Fruit fly (Drosophila melanogaster) whole organism, embryonic: ENCODE data around the gene GAPcenA.
A peak's percentile ranks its signal among the peaks of the same experiment; 100 is the strongest.

Source experiments
- Aef1 ChIP-seq: fragments of 200-800 bp; sonication (Bioruptor generic); IDR thresholded peaks from 3 replicates; pipeline ENCODE4 v1.3.6; 2022; ENCODE audit warnings: missing biosample characterization, missing genetic modification characterization
- Blimp-1 ChIP-seq: fragments of 200-800 bp; sonication (Bioruptor generic); optimal IDR thresholded peaks from 3 replicates; lab custom pipeline; 2018; ENCODE audit warnings: missing biosample characterization, missing genetic modification characterization, mild to moderate bottlenecking, moderate library complexity, missing genetic modification reagents
- CG11456 ChIP-seq: fragments of 200-800 bp; sonication (Bioruptor generic); IDR thresholded peaks from 3 replicates; pipeline ENCODE4 v1.3.6; 2022; ENCODE audit warnings: missing biosample characterization, missing genetic modification characterization
- CG12942 ChIP-seq: fragments of 200-800 bp; sonication (Bioruptor generic); optimal IDR thresholded peaks from 3 replicates; lab custom pipeline; 2016; ENCODE audit warnings: missing biosample characterization, missing genetic modification characterization
- CG1832 ChIP-seq: fragments of 200-800 bp; sonication (Bioruptor generic); optimal IDR thresholded peaks from 2 replicates; lab custom pipeline; 2017; ENCODE audit warnings: missing biosample characterization, mild to moderate bottlenecking, missing genetic modification characterization, inconsistent platforms
- CG18476 ChIP-seq: fragments of 200-800 bp; sonication (Bioruptor generic); optimal IDR thresholded peaks from 2 replicates; lab custom pipeline; 2016; ENCODE audit warnings: missing biosample characterization, mild to moderate bottlenecking, missing genetic modification characterization
- CG31441 ChIP-seq: fragments of 200-800 bp; sonication (Bioruptor generic); IDR thresholded peaks from 2 replicates; pipeline ENCODE4 v1.3.6; 2022; ENCODE audit warnings: missing biosample characterization, missing genetic modification characterization
- CG4424 ChIP-seq: fragments of 200-800 bp; sonication (Bioruptor generic); optimal IDR thresholded peaks from 3 replicates; lab custom pipeline; 2016; ENCODE audit warnings: missing biosample characterization, missing genetic modification characterization
- CG7372 ChIP-seq: fragments of 200-800 bp; sonication (Bioruptor generic); IDR thresholded peaks from 2 replicates; pipeline ENCODE4 v1.3.6; 2022; ENCODE audit warnings: missing biosample characterization, missing genetic modification characterization
- CG7745 ChIP-seq: fragments of 200-800 bp; sonication (Bioruptor generic); optimal IDR thresholded peaks from 2 replicates; lab custom pipeline; 2018; ENCODE audit warnings: missing biosample characterization, mild to moderate bottlenecking, missing genetic modification characterization, moderate library complexity
- CG7928 ChIP-seq: fragments of 200-800 bp; sonication (Bioruptor generic); optimal IDR thresholded peaks from 2 replicates; lab custom pipeline; 2017; ENCODE audit warnings: missing biosample characterization, mild to moderate bottlenecking, missing genetic modification characterization
- CG9215 ChIP-seq: fragments of 200-800 bp; sonication (Bioruptor generic); IDR thresholded peaks from 2 replicates; pipeline ENCODE4 v1.3.6; 2022; ENCODE audit warnings: missing biosample characterization, missing genetic modification characterization
- CG9437 ChIP-seq: fragments of 200-800 bp; sonication (Bioruptor generic); optimal IDR thresholded peaks from 2 replicates; lab custom pipeline; 2018; ENCODE audit warnings: missing biosample characterization, mild to moderate bottlenecking, missing genetic modification characterization
- CG9797 ChIP-seq: fragments of 200-800 bp; sonication (Bioruptor generic); optimal IDR thresholded peaks from 3 replicates; lab custom pipeline; 2018; ENCODE audit warnings: missing biosample characterization, mild to moderate bottlenecking, missing genetic modification characterization
- CG9817 ChIP-seq: fragments of 200-800 bp; sonication (Bioruptor generic); optimal IDR thresholded peaks from 2 replicates; lab custom pipeline; 2018; ENCODE audit warnings: missing biosample characterization, mild to moderate bottlenecking, missing genetic modification characterization, moderate library complexity
- CkIIα-i1 ChIP-seq: fragments of 200-800 bp; sonication (Bioruptor generic); IDR thresholded peaks from 2 replicates; pipeline ENCODE4 v1.3.6; 2022; ENCODE audit warnings: missing biosample characterization, missing genetic modification characterization
- Dbx ChIP-seq: fragments of 200-800 bp; sonication (Bioruptor generic); IDR thresholded peaks from 3 replicates; pipeline ENCODE4 v1.3.6; 2022; ENCODE audit warnings: missing biosample characterization, missing genetic modification characterization
- Deaf1 ChIP-seq: fragments of 200-800 bp; optimal IDR thresholded peaks from 3 replicates; lab custom pipeline; 2019; ENCODE audit warnings: missing biosample characterization, mild to moderate bottlenecking, missing genetic modification characterization, moderate library complexity
- Dll ChIP-seq: fragments of 200-800 bp; sonication (Bioruptor generic); IDR thresholded peaks from 4 replicates; pipeline ENCODE4 v1.3.6; 2022; ENCODE audit warnings: missing biosample characterization, missing genetic modification characterization; ENCODE audit not compliant: partially characterized antibody
- Doc2 ChIP-seq: fragments of 200-800 bp; sonication (Bioruptor generic); IDR thresholded peaks from 2 replicates; pipeline ENCODE4 v1.3.6; 2022; ENCODE audit warnings: missing biosample characterization, missing genetic modification characterization
- Doc3 ChIP-seq: fragments of 200-800 bp; sonication (Bioruptor generic); IDR thresholded peaks from 3 replicates; pipeline ENCODE4 v1.3.6; 2022; ENCODE audit warnings: missing biosample characterization, missing genetic modification characterization; ENCODE audit not compliant: partially characterized antibody
- Dp ChIP-seq: fragments of 200-800 bp; sonication (Bioruptor generic); optimal IDR thresholded peaks from 2 replicates; lab custom pipeline; 2018; ENCODE audit warnings: missing biosample characterization, mild to moderate bottlenecking, missing genetic modification characterization, moderate library complexity
- Eip74EF ChIP-seq, 2 experiments: fragments of 200-800 bp in 1 of 2; fragments of >200 bp in 1 of 2; sonication (Bioruptor generic) in 1 of 2; optimal IDR thresholded peaks; 2 replicates each; lab custom pipeline; 2017 to 2019; ENCODE audit warnings: missing biosample characterization in 2 of 2, missing genetic modification characterization in 2 of 2, mild to moderate bottlenecking in 1 of 2, moderate library complexity in 1 of 2
- Gsc ChIP-seq: fragments of 200-800 bp; sonication (Bioruptor generic); IDR thresholded peaks from 2 replicates; pipeline ENCODE4 v1.3.6; 2022; ENCODE audit warnings: missing biosample characterization, missing genetic modification characterization
- Hr39 ChIP-seq: fragments of >200 bp; optimal IDR thresholded peaks from 2 replicates; lab custom pipeline; 2017
- Hr51 ChIP-seq, 2 experiments: fragments of 200-800 bp; sonication (Bioruptor generic); optimal IDR thresholded peaks; 2 replicates in 1 of 2; 3 replicates in 1 of 2; lab custom pipeline; 2016 to 2018; ENCODE audit warnings: missing biosample characterization in 2 of 2, missing genetic modification characterization in 2 of 2, mild to moderate bottlenecking in 1 of 2, moderate library complexity in 1 of 2
- NfI ChIP-seq: fragments of 200-800 bp; sonication (Bioruptor generic); optimal IDR thresholded peaks from 3 replicates; lab custom pipeline; 2018; ENCODE audit warnings: missing biosample characterization, mild to moderate bottlenecking, missing genetic modification characterization, moderate library complexity
- Poxn ChIP-seq: fragments of 200-800 bp; sonication (Bioruptor generic); IDR thresholded peaks from 2 replicates; pipeline ENCODE4 v1.3.6; 2022; ENCODE audit warnings: missing biosample characterization, missing genetic modification characterization
- Ravus ChIP-seq: fragments of 200-800 bp; sonication (Bioruptor generic); IDR thresholded peaks from 2 replicates; pipeline ENCODE4 v1.3.6; 2022; ENCODE audit warnings: missing biosample characterization, missing genetic modification characterization
- Sox102F ChIP-seq: fragments of 200-800 bp; sonication (Bioruptor generic); optimal IDR thresholded peaks from 2 replicates; lab custom pipeline; 2018; ENCODE audit warnings: missing biosample characterization, mild to moderate bottlenecking, missing genetic modification characterization, moderate library complexity
- YL-1 ChIP-seq: fragments of 200-800 bp; sonication (Bioruptor generic); optimal IDR thresholded peaks from 3 replicates; lab custom pipeline; 2017; ENCODE audit warnings: missing biosample characterization, mild to moderate bottlenecking, missing genetic modification characterization
- cg ChIP-seq: fragments of 200-800 bp; sonication (Bioruptor generic); optimal IDR thresholded peaks from 3 replicates; lab custom pipeline; 2019; ENCODE audit warnings: missing biosample characterization, mild to moderate bottlenecking, missing genetic modification characterization, moderate library complexity
- dati ChIP-seq: fragments of 200-800 bp; sonication (Bioruptor generic); IDR thresholded peaks from 2 replicates; pipeline ENCODE4 v1.3.6; 2022; ENCODE audit warnings: missing biosample characterization, missing genetic modification characterization
- dm ChIP-seq: fragments of 200-800 bp; sonication (Bioruptor generic); optimal IDR thresholded peaks from 3 replicates; lab custom pipeline; 2016; ENCODE audit warnings: missing biosample characterization, missing genetic modification characterization
- dpn ChIP-seq, 2 experiments: fragments of 200-800 bp; sonication (Bioruptor generic); optimal IDR thresholded peaks; 3 replicates each; lab custom pipeline; 2016; ENCODE audit warnings: missing biosample characterization in 2 of 2, missing genetic modification characterization in 2 of 2
- fd3F ChIP-seq: fragments of 200-800 bp; sonication (Bioruptor generic); optimal IDR thresholded peaks from 2 replicates; lab custom pipeline; 2018; ENCODE audit warnings: missing biosample characterization, mild to moderate bottlenecking, missing genetic modification characterization, moderate library complexity
- gem ChIP-seq: fragments of 200-800 bp; sonication (Bioruptor generic); optimal IDR thresholded peaks from 2 replicates; lab custom pipeline; 2019; ENCODE audit warnings: missing biosample characterization, mild to moderate bottlenecking, missing genetic modification characterization, moderate library complexity
- gsb ChIP-seq: fragments of 200-800 bp; sonication (Bioruptor generic); IDR thresholded peaks from 2 replicates; pipeline ENCODE4 v1.3.6; 2022; ENCODE audit warnings: missing biosample characterization, missing genetic modification characterization
- lilli ChIP-seq: fragments of 200-800 bp; sonication (Bioruptor generic); optimal IDR thresholded peaks from 3 replicates; lab custom pipeline; 2016; ENCODE audit warnings: missing biosample characterization, missing genetic modification characterization
- mam ChIP-seq: fragments of 200-800 bp; sonication (Bioruptor generic); optimal IDR thresholded peaks from 3 replicates; lab custom pipeline; 2016; ENCODE audit warnings: missing biosample characterization, missing genetic modification characterization
- pfk ChIP-seq: fragments of 200-800 bp; sonication (Bioruptor generic); optimal IDR thresholded peaks from 2 replicates; lab custom pipeline; 2018; ENCODE audit warnings: missing biosample characterization, mild to moderate bottlenecking, missing genetic modification characterization, moderate library complexity
- pho ChIP-seq: fragments of 200-800 bp; sonication (Bioruptor generic); optimal IDR thresholded peaks from 2 replicates; lab custom pipeline; 2016; ENCODE audit warnings: missing biosample characterization, missing genetic modification characterization
- repo ChIP-seq: fragments of 200-800 bp; sonication (Bioruptor generic); optimal IDR thresholded peaks from 2 replicates; lab custom pipeline; 2016; ENCODE audit warnings: missing biosample characterization, missing genetic modification characterization
- sens-2 ChIP-seq: fragments of 200-800 bp; sonication (Bioruptor generic); IDR thresholded peaks from 2 replicates; pipeline ENCODE4 v1.3.6; 2022; ENCODE audit warnings: missing biosample characterization, missing genetic modification characterization
- sna ChIP-seq: fragments of 200-800 bp; sonication (Bioruptor generic); IDR thresholded peaks from 2 replicates; pipeline ENCODE4 v1.3.6; 2022; ENCODE audit warnings: missing biosample characterization, missing genetic modification characterization; ENCODE audit not compliant: partially characterized antibody
- unpg ChIP-seq: fragments of 200-800 bp; sonication (Bioruptor generic); optimal IDR thresholded peaks from 3 replicates; lab custom pipeline; 2018; ENCODE audit warnings: missing biosample characterization, mild to moderate bottlenecking, missing genetic modification characterization, moderate library complexity
- vnd ChIP-seq: fragments of 200-800 bp; sonication (Bioruptor generic); IDR thresholded peaks from 3 replicates; pipeline ENCODE4 v1.3.6; 2022; ENCODE audit warnings: missing biosample characterization, missing genetic modification characterization; ENCODE audit not compliant: partially characterized antibody
- yki ChIP-seq: fragments of >200 bp; optimal IDR thresholded peaks from 3 replicates; lab custom pipeline; 2018

Gene GAPcenA

DNA sequence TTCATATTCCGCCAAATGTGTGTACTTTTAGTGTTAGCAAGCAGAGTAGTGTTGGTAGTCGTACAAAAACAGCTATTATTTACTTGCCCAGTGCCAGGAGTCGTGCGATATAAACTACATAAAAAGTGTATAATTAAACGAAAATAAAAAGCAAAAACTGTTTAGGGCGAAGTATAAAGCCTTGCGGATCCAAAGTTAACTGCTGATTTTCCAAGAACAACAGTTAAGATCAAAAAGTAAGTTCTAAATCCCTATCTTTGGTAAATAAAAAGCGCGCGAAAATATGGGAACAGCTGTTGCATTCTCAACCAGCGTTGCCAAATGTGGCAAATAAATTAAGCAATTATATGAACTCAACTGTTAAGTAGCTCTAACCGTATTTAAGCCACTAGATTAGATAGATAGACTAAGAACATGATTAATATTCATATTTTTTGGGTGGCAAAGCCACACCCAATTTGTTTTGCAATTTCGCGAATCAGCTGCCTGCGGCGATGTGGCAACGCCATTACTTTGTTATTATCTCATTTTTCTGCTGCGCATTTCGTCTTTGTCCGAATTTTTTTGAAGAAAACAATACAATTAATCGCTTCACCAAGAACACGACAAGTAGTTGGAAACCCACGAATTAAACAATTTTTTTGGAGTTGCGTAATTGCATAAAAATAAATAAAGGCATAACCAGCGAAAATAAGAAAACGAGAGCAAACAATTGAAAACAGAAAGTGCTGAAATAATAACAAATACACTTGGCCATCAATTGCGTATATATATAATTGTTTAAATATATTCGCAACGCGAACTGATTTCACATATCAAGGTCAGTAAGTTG lies 5.9 kb upstream of the GAPcenA start, which contains the start of the genes Prim1 and CG7083 (continued):
- TF ChIP-seq Aef1 (GFP tag; lab: Robert Waterston, UW) (peak; percentile 22; the same call in 1 of the 3 replicates), dpn (GFP tag; optimal IDR thresholded peaks at IDR 0.05; lab: Kevin White, UChicago) (peak; percentile 43 to 52), Blimp-1 (GFP tag; lab: Kevin White, UChicago) (peak; percentile 17), gem (tag; lab: Kevin White, UChicago) (peak; percentile 71), CG7928 (GFP tag; lab: Kevin White, UChicago) (peak; percentile 10), gsb (GFP tag; lab: Robert Waterston, UW) (no peak), pfk (no peak), pho (GFP tag; lab: Kevin White, UChicago) (peak; percentile 71), cg (no peak), CG9215 (GFP tag; lab: Robert Waterston, UW) (peak; percentile 27; the same call in 1 of the 2 replicates), Poxn (GFP tag; lab: Robert Waterston, UW) (no peak), Doc2 (GFP tag; lab: Robert Waterston, UW) (no peak), Dp (GFP tag; lab: Kevin White, UChicago) (peak; percentile 81), CG9437 (GFP tag; lab: Kevin White, UChicago) (peak; percentile 46), fd3F (no peak), NfI (GFP tag; lab: Kevin White, UChicago) (peak; percentile 60), repo (GFP tag; lab: Kevin White, UChicago) (peak; percentile 16), Dll (GFP tag; lab: Robert Waterston, UW) (0 out of 4 replicates have a peak, but pooled peaks have one; percentile 49), CG9797 (GFP tag; lab: Kevin White, UChicago) (peak; percentile 19), Hr51 (GFP tag; optimal IDR thresholded peaks at IDR 0.05; lab: Kevin White, UChicago) (peak; percentile 57 to 66), Eip74EF (GFP tag; optimal IDR thresholded peaks at IDR 0.05; lab: Kevin White, UChicago) (no peak), Hr39 (lab: Kevin White, UChicago) (no peak), CG7745 (tag; lab: Kevin White, UChicago) (no peak), dati (GFP tag; lab: Robert Waterston, UW) (no peak), CG7372 (GFP tag; lab: Robert Waterston, UW) (no peak), Doc3 (GFP tag; lab: Robert Waterston, UW) (peak; percentile 34; the same call in 1 of the 3 replicates), Sox102F (GFP tag; lab: Kevin White, UChicago) (peak; percentile 53), sens-2 (GFP tag; lab: Robert Waterston, UW) (0 out of 2 replicates have a peak, but pooled peaks have one; percentile 20), vnd (GFP tag; lab: Robert Waterston, UW) (no peak), unpg (GFP tag; lab: Kevin White, UChicago) (peak; percentile 63), Dbx (GFP tag; lab: Robert Waterston, UW) (0 out of 3 replicates have a peak, but pooled peaks have one; percentile 43), CG9817 (tag; lab: Kevin White, UChicago) (peak; percentile 43), YL-1 (GFP tag; lab: Kevin White, UChicago) (peak; percentile 96), sna (no peak), CkIIα-i1 (GFP tag; lab: Robert Waterston, UW) (no peak), yki (lab: Kevin White, UChicago) (no peak), CG4424 (GFP tag; lab: Kevin White, UChicago) (peak; percentile 64), Deaf1 (tag; lab: Kevin White, UChicago) (no peak), CG31441 (GFP tag; lab: Robert Waterston, UW) (no peak; the same call in 1 of the 2 replicates), dm (GFP tag; lab: Kevin White, UChicago) (peak; percentile 43), lilli (GFP tag; lab: Kevin White, UChicago) (peak; percentile 73), CG1832 (GFP tag; lab: Kevin White, UChicago) (no peak), Gsc (no peak), CG11456 (0 out of 3 replicates have a peak, but pooled peaks have one; percentile 8), Ravus (GFP tag; lab: Robert Waterston, UW) (no peak), mam (GFP tag; lab: Kevin White, UChicago) (peak; percentile 69), CG12942 (peak; percentile 40), CG18476 (GFP tag; lab: Kevin White, UChicago) (peak; percentile 27)
